Fruit fly (Drosophila melanogaster) whole organism, embryonic: ENCODE measurements around the gene CG46387.

Experiments used
- ATbp ChIP-seq: fragments of 200-800 bp; sonication (Bioruptor generic); optimal IDR thresholded peaks from 2 replicates; lab custom pipeline; 2017; ENCODE audit warnings: missing biosample characterization, mild to moderate bottlenecking, missing genetic modification characterization, missing genetic modification reagents
- Antp ChIP-seq: fragments of 200-800 bp; sonication (Bioruptor generic); optimal IDR thresholded peaks from 3 replicates; lab custom pipeline; 2016; ENCODE audit warnings: missing biosample characterization, missing genetic modification characterization
- Asciz ChIP-seq: fragments of 200-800 bp; sonication (Bioruptor generic); optimal IDR thresholded peaks from 2 replicates; lab custom pipeline; 2017; ENCODE audit warnings: missing biosample characterization, mild to moderate bottlenecking, missing genetic modification characterization, missing genetic modification reagents
- Atf3 ChIP-seq: fragments of 200-800 bp; sonication (Bioruptor generic); optimal IDR thresholded peaks from 3 replicates; lab custom pipeline; 2016; ENCODE audit warnings: missing biosample characterization, missing genetic modification characterization
- Atf6 ChIP-seq: fragments of 200-800 bp; sonication (Bioruptor generic); IDR thresholded peaks from 2 replicates; pipeline ENCODE4 v1.3.6; 2022; ENCODE audit warnings: missing biosample characterization, missing genetic modification characterization
- CG10366 ChIP-seq: fragments of 200-800 bp; sonication (Bioruptor generic); IDR thresholded peaks from 2 replicates; pipeline ENCODE4 v1.3.6; 2022; ENCODE audit warnings: missing biosample characterization, missing genetic modification characterization
- CG10654 ChIP-seq: fragments of 200-800 bp; sonication (Bioruptor generic); optimal IDR thresholded peaks from 2 replicates; lab custom pipeline; 2016; ENCODE audit warnings: missing biosample characterization, missing genetic modification characterization
- CG11247 ChIP-seq: fragments of 200-800 bp; sonication (Bioruptor generic); IDR thresholded peaks from 2 replicates; pipeline ENCODE4 v1.3.6; 2022; ENCODE audit warnings: missing biosample characterization, missing genetic modification characterization
- CG12299 ChIP-seq: fragments of 200-800 bp; sonication (Bioruptor generic); optimal IDR thresholded peaks from 2 replicates; lab custom pipeline; 2018; ENCODE audit warnings: missing biosample characterization, mild to moderate bottlenecking, missing genetic modification characterization
- CG14667 ChIP-seq: fragments of 200-800 bp; sonication (Bioruptor generic); IDR thresholded peaks from 2 replicates; pipeline ENCODE4 v1.3.6; 2022; ENCODE audit warnings: missing biosample characterization, missing genetic modification characterization
- CG15479 ChIP-seq: fragments of 200-800 bp; sonication (Bioruptor generic); optimal IDR thresholded peaks from 3 replicates; lab custom pipeline; 2019; ENCODE audit warnings: missing biosample characterization, mild to moderate bottlenecking, missing genetic modification characterization, moderate library complexity
- CG2120 ChIP-seq: fragments of 200-800 bp; sonication (Bioruptor generic); optimal IDR thresholded peaks from 3 replicates; lab custom pipeline; 2016; ENCODE audit warnings: missing biosample characterization, missing genetic modification characterization
- CG32772 ChIP-seq: fragments of 200-800 bp; sonication (Bioruptor generic); IDR thresholded peaks from 2 replicates; pipeline ENCODE4 v1.3.6; 2022; ENCODE audit warnings: missing biosample characterization, missing genetic modification characterization
- CG33213 ChIP-seq: fragments of 200-800 bp; sonication (Bioruptor generic); optimal IDR thresholded peaks from 3 replicates; lab custom pipeline; 2016; ENCODE audit warnings: missing biosample characterization, missing genetic modification characterization
- CG3995 ChIP-seq: fragments of 200-800 bp; sonication (Bioruptor generic); optimal IDR thresholded peaks from 3 replicates; lab custom pipeline; 2016; ENCODE audit warnings: missing biosample characterization, missing genetic modification characterization
- CG6791 ChIP-seq: fragments of 200-800 bp; sonication (Bioruptor generic); IDR thresholded peaks from 3 replicates; pipeline ENCODE4 v1.3.6; 2022; ENCODE audit warnings: missing biosample characterization, missing genetic modification characterization; ENCODE audit not compliant: partially characterized antibody
- CG7963 ChIP-seq: fragments of 200-800 bp; sonication (Bioruptor generic); IDR thresholded peaks from 3 replicates; pipeline ENCODE4 v1.3.6; 2022; ENCODE audit warnings: missing biosample characterization, missing genetic modification characterization; ENCODE audit not compliant: partially characterized antibody
- CG8388 ChIP-seq: fragments of 200-800 bp; sonication (Bioruptor generic); optimal IDR thresholded peaks from 2 replicates; lab custom pipeline; 2019; ENCODE audit warnings: missing biosample characterization, mild to moderate bottlenecking, missing genetic modification characterization, moderate library complexity
- D19B ChIP-seq: fragments of 200-800 bp; sonication (Bioruptor generic); optimal IDR thresholded peaks from 2 replicates; lab custom pipeline; 2017; ENCODE audit warnings: missing biosample characterization, mild to moderate bottlenecking, missing genetic modification characterization
- Doc2 ChIP-seq: fragments of 200-800 bp; sonication (Bioruptor generic); IDR thresholded peaks from 2 replicates; pipeline ENCODE4 v1.3.6; 2022; ENCODE audit warnings: missing biosample characterization, missing genetic modification characterization
- Drgx ChIP-seq: fragments of 200-800 bp; sonication (Bioruptor generic); IDR thresholded peaks from 2 replicates; pipeline ENCODE4 v1.3.6; 2022; ENCODE audit warnings: missing biosample characterization, missing genetic modification characterization
- Gsc ChIP-seq: fragments of 200-800 bp; sonication (Bioruptor generic); IDR thresholded peaks from 2 replicates; pipeline ENCODE4 v1.3.6; 2022; ENCODE audit warnings: missing biosample characterization, missing genetic modification characterization
- H2.0 ChIP-seq: fragments of 200-800 bp; sonication (Bioruptor generic); IDR thresholded peaks from 2 replicates; pipeline ENCODE4 v1.3.6; 2022; ENCODE audit warnings: missing biosample characterization, missing genetic modification characterization
- Mrtf ChIP-seq: fragments of 200-800 bp; sonication (Bioruptor generic); IDR thresholded peaks from 3 replicates; pipeline ENCODE4 v1.3.6; 2022; ENCODE audit warnings: missing biosample characterization, missing genetic modification characterization
- NK7.1 ChIP-seq: fragments of 200-800 bp; sonication (Bioruptor generic); optimal IDR thresholded peaks from 3 replicates; lab custom pipeline; 2016; ENCODE audit warnings: missing biosample characterization, missing genetic modification characterization
- Ptx1 ChIP-seq: fragments of 200-800 bp; sonication (Bioruptor generic); IDR thresholded peaks from 2 replicates; pipeline ENCODE4 v1.3.6; 2022; ENCODE audit warnings: missing biosample characterization, missing genetic modification characterization
- Sox102F ChIP-seq: fragments of 200-800 bp; sonication (Bioruptor generic); optimal IDR thresholded peaks from 2 replicates; lab custom pipeline; 2018; ENCODE audit warnings: missing biosample characterization, mild to moderate bottlenecking, missing genetic modification characterization, moderate library complexity
- Usf ChIP-seq: fragments of 200-800 bp; sonication (Bioruptor generic); optimal IDR thresholded peaks from 2 replicates; lab custom pipeline; 2017; ENCODE audit warnings: missing genotype, missing biosample characterization, missing genetic modification characterization
- Vsx1 ChIP-seq: fragments of 200-800 bp; sonication (Bioruptor generic); optimal IDR thresholded peaks from 2 replicates; lab custom pipeline; 2017; ENCODE audit warnings: missing biosample characterization, mild to moderate bottlenecking, missing genetic modification characterization, missing genetic modification reagents
- bbx ChIP-seq: fragments of 200-800 bp; sonication (Bioruptor generic); IDR thresholded peaks from 2 replicates; pipeline ENCODE4 v1.3.6; 2022; ENCODE audit warnings: missing biosample characterization, missing genetic modification characterization; ENCODE audit not compliant: partially characterized antibody
- br ChIP-seq: fragments of >200 bp; optimal IDR thresholded peaks from 2 replicates; lab custom pipeline; 2017
- cad ChIP-seq: fragments of >200 bp; optimal IDR thresholded peaks from 2 replicates; lab custom pipeline; 2017; ENCODE audit warnings: missing biosample characterization, missing genetic modification characterization
- corto ChIP-seq: fragments of 200-800 bp; sonication (Bioruptor generic); optimal IDR thresholded peaks from 2 replicates; lab custom pipeline; 2016; ENCODE audit warnings: missing biosample characterization, mild to moderate bottlenecking, missing genetic modification characterization, moderate library complexity
- croc ChIP-seq: fragments of 200-800 bp; sonication (Bioruptor generic); conservative IDR thresholded peaks from 3 replicates; pipeline ENCODE4 v1.3.6; 2022; ENCODE audit warnings: missing biosample characterization, missing genetic modification characterization
- dm ChIP-seq: fragments of 200-800 bp; sonication (Bioruptor generic); optimal IDR thresholded peaks from 3 replicates; lab custom pipeline; 2016; ENCODE audit warnings: missing biosample characterization, missing genetic modification characterization
- emc ChIP-seq: fragments of 200-800 bp; sonication (Bioruptor generic); optimal IDR thresholded peaks from 2 replicates; lab custom pipeline; 2016; ENCODE audit warnings: missing biosample characterization, missing genetic modification characterization
- grn ChIP-seq: fragments of 200-800 bp; sonication (Bioruptor generic); optimal IDR thresholded peaks from 3 replicates; lab custom pipeline; 2017; ENCODE audit warnings: missing biosample characterization, missing genetic modification characterization
- hbn ChIP-seq: fragments of 200-800 bp; sonication (Bioruptor generic); IDR thresholded peaks from 2 replicates; pipeline ENCODE4 v1.3.6; 2022; ENCODE audit warnings: missing biosample characterization, missing genetic modification characterization; ENCODE audit not compliant: partially characterized antibody
- kah ChIP-seq: fragments of 200-800 bp; sonication (Bioruptor generic); optimal IDR thresholded peaks from 2 replicates; lab custom pipeline; 2018; ENCODE audit warnings: missing biosample characterization, mild to moderate bottlenecking, missing genetic modification characterization
- kay ChIP-seq: fragments of 200-800 bp; sonication (Bioruptor generic); optimal IDR thresholded peaks from 2 replicates; lab custom pipeline; 2016; ENCODE audit warnings: missing biosample characterization, missing genetic modification characterization
- kni ChIP-seq: fragments of 200-800 bp; sonication (Bioruptor generic); optimal IDR thresholded peaks from 3 replicates; lab custom pipeline; 2017; ENCODE audit warnings: mild to moderate bottlenecking, missing biosample characterization, missing genetic modification reagents, missing genetic modification characterization
- lbe ChIP-seq: fragments of 200-800 bp; sonication (Bioruptor generic); optimal IDR thresholded peaks from 2 replicates; lab custom pipeline; 2016; ENCODE audit warnings: missing biosample characterization, mild to moderate bottlenecking, missing genetic modification characterization
- nerfin-1 ChIP-seq: fragments of 200-800 bp; sonication (Bioruptor generic); optimal IDR thresholded peaks from 3 replicates; lab custom pipeline; 2019; ENCODE audit warnings: missing biosample characterization, mild to moderate bottlenecking, missing genetic modification characterization, moderate library complexity
- nerfin-2 ChIP-seq: fragments of 200-800 bp; sonication (Bioruptor generic); IDR thresholded peaks from 2 replicates; pipeline ENCODE4 v1.3.6; 2022; ENCODE audit warnings: missing biosample characterization, missing genetic modification characterization; ENCODE audit not compliant: partially characterized antibody
- odd ChIP-seq: fragments of 200-800 bp; sonication (Bioruptor generic); optimal IDR thresholded peaks from 2 replicates; lab custom pipeline; 2017; ENCODE audit warnings: missing biosample characterization, mild to moderate bottlenecking, missing genetic modification characterization
- pb ChIP-seq: fragments of 200-800 bp; sonication (Bioruptor generic); optimal IDR thresholded peaks from 3 replicates; lab custom pipeline; 2016; ENCODE audit warnings: missing biosample characterization, missing genetic modification characterization
- tap ChIP-seq: fragments of 200-800 bp; optimal IDR thresholded peaks from 3 replicates; lab custom pipeline; 2019; ENCODE audit warnings: missing biosample characterization, mild to moderate bottlenecking, missing genetic modification characterization, moderate library complexity
- tio ChIP-seq: fragments of 200-800 bp; sonication (Bioruptor generic); optimal IDR thresholded peaks from 2 replicates; lab custom pipeline; 2017; ENCODE audit warnings: missing biosample characterization, missing genetic modification characterization, inconsistent platforms
- twi ChIP-seq: fragments of 200-800 bp; optimal IDR thresholded peaks from 2 replicates; lab custom pipeline; 2019; ENCODE audit warnings: missing biosample characterization, mild to moderate bottlenecking, missing genetic modification characterization, moderate library complexity
- vvl ChIP-seq: fragments of 200-800 bp; sonication (Bioruptor generic); IDR thresholded peaks from 2 replicates; pipeline ENCODE4 v1.3.6; 2022; ENCODE audit warnings: missing biosample characterization, missing genetic modification characterization

CG46387 gene

DNA sequence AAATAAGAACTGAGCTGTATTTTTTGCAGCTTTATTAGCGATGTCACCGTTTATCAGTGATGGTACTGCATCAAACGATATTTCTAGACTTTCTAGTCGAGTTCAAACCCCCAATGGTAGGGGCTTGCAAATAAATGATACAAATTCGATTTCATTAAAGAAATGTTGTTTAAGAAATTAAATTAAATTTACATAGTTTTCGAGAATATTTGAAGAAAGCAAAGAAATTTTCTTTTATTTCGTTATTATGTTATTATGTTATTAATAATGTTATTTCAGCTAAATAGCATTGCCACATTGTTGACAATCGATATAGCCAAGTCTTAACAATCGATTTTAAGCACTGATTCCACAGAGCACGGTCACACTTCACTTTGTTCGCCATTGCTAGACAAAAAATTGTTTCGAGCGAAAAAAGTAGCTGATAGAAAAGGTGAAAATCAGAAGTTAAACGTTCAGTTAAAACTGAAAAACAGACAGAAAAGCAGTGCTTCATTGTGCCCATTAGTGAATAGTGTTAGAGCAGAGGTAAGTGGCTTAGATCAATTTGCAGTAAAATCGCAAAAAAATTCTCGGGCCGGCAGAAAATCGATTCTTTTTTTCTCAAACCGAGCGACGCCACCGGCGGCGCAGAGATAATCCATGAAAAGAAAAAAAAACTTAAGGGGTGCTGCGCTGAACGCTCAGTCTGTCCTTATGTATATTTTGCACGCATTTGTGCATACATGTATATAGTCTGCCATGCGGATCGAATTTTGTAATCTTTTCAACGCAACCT is 34.0 kb upstream of the CG46387 start, which contains the start of the genes iPLA2-VIA and Ciz1 (continued):
- TF ChIP-seq nerfin-1 (tag; lab: Kevin White, UChicago), result peak; percentile 1
- TF ChIP-seq ATbp, result no peak
- TF ChIP-seq cad (GFP tag; lab: Kevin White, UChicago), result no peak
- TF ChIP-seq odd (GFP tag; lab: Kevin White, UChicago), result no peak
- TF ChIP-seq CG10654 (GFP tag; lab: Kevin White, UChicago), result no peak
- no peak for TF ChIP-seq tio (GFP tag; lab: Kevin White, UChicago)
- TF ChIP-seq CG12299 (tag; lab: Kevin White, UChicago), result no peak
- no peak for TF ChIP-seq vvl (GFP tag; lab: Robert Waterston, UW)
- TF ChIP-seq corto (GFP tag; lab: Kevin White, UChicago), result no peak
- TF ChIP-seq Drgx, result no peak
- no peak for TF ChIP-seq D19B (GFP tag; lab: Kevin White, UChicago)
- TF ChIP-seq H2.0 (GFP tag; lab: Robert Waterston, UW), result no peak
- TF ChIP-seq CG11247 (GFP tag; lab: Robert Waterston, UW), result no peak
- TF ChIP-seq lbe, result peak; percentile 3
- no peak for TF ChIP-seq kni (GFP tag; lab: Kevin White, UChicago)
- TF ChIP-seq twi, result no peak
- peak; percentile 65; the same call in 1 of the 2 replicates for TF ChIP-seq nerfin-2
- TF ChIP-seq Gsc (GFP tag; lab: Robert Waterston, UW), result no peak
- no peak for TF ChIP-seq CG15479
- TF ChIP-seq Vsx1 (GFP tag; lab: Kevin White, UChicago), result no peak
- TF ChIP-seq tap, result no peak
- TF ChIP-seq Atf3 (GFP tag; lab: Kevin White, UChicago), result no peak
- no peak for TF ChIP-seq Doc2
- no peak for TF ChIP-seq Mrtf (GFP tag; lab: Robert Waterston, UW)
- TF ChIP-seq pb (GFP tag; lab: Kevin White, UChicago), result no peak
- no peak for TF ChIP-seq CG8388
- TF ChIP-seq Usf (GFP tag; lab: Kevin White, UChicago), result no peak
- TF ChIP-seq Antp (GFP tag; lab: Kevin White, UChicago), result peak; percentile 38
- no peak for TF ChIP-seq Asciz (GFP tag; lab: Kevin White, UChicago)
- peak; percentile 37 for TF ChIP-seq grn (GFP tag; lab: Kevin White, UChicago)
- TF ChIP-seq croc (GFP tag; lab: Robert Waterston, UW), result no peak
- peak; percentile 25 for TF ChIP-seq CG33213 (GFP tag; lab: Kevin White, UChicago)
- TF ChIP-seq CG32772 (GFP tag; lab: Robert Waterston, UW), result no peak
- TF ChIP-seq dm (GFP tag; lab: Kevin White, UChicago), result no peak
- TF ChIP-seq CG14667 (GFP tag; lab: Robert Waterston, UW), result no peak
- no peak for TF ChIP-seq CG10366 (GFP tag; lab: Robert Waterston, UW)
- TF ChIP-seq CG3995 (GFP tag; lab: Kevin White, UChicago), result peak; percentile 46
- TF ChIP-seq CG6791 (GFP tag; lab: Robert Waterston, UW), result 0 out of 3 replicates have a peak, but pooled peaks have one; percentile 57
- TF ChIP-seq kay (GFP tag; lab: Kevin White, UChicago), result no peak
- TF ChIP-seq hbn, result peak; percentile 50; the same call in 1 of the 2 replicates
- TF ChIP-seq Atf6 (GFP tag; lab: Robert Waterston, UW), result no peak
- no peak for TF ChIP-seq Ptx1 (GFP tag; lab: Robert Waterston, UW)
- no peak for TF ChIP-seq NK7.1 (GFP tag; lab: Kevin White, UChicago)
- no peak for TF ChIP-seq Sox102F (GFP tag; lab: Kevin White, UChicago)
- TF ChIP-seq CG2120 (GFP tag; lab: Kevin White, UChicago), result peak; percentile 32
- TF ChIP-seq CG7963, result peak; percentile 47; the same call in 1 of the 3 replicates
- peak; percentile 70; the same call in 1 of the 2 replicates for TF ChIP-seq bbx (GFP tag; lab: Robert Waterston, UW)
- TF ChIP-seq kah (GFP tag; lab: Kevin White, UChicago), result no peak
- TF ChIP-seq emc, result no peak
- TF ChIP-seq br (lab: Kevin White, UChicago), result no peak
